Worm (Caenorhabditis elegans) whole organism, L4/young adult: Measurements from ENCODE around the gene Y42G9A.3.

Experiments
- W03F9.2 ChIP-seq: fragments of 150-350 bp; optimal IDR thresholded peaks from 2 replicates; lab custom pipeline; 2014; ENCODE audit warnings: missing biosample characterization, missing genetic modification characterization
- dao-5 ChIP-seq: sonication (generic microtip); optimal IDR thresholded peaks from 2 replicates; lab custom pipeline; 2016; ENCODE audit warnings: missing genotype, missing genetic modification characterization, moderate library complexity, missing compliant biosample characterization
- him-1 ChIP-seq: sonication (generic microtip); optimal IDR thresholded peaks from 2 replicates; lab custom pipeline; 2016; ENCODE audit warnings: missing genotype, missing genetic modification reagents, missing genetic modification characterization, missing compliant biosample characterization

ce11 chrIII:6194480-6194879 lies 48.4 kb downstream of the Y42G9A.3 start, which contains the start of gene ugt-66:
- TF ChIP-seq dao-5, result no peak
- no peak for TF ChIP-seq him-1 (tag; lab: Kevin White, UChicago)
- no peak for TF ChIP-seq W03F9.2
